Worm (Caenorhabditis elegans): ENCODE measurements around the gene T24D5.3.

DNA sequence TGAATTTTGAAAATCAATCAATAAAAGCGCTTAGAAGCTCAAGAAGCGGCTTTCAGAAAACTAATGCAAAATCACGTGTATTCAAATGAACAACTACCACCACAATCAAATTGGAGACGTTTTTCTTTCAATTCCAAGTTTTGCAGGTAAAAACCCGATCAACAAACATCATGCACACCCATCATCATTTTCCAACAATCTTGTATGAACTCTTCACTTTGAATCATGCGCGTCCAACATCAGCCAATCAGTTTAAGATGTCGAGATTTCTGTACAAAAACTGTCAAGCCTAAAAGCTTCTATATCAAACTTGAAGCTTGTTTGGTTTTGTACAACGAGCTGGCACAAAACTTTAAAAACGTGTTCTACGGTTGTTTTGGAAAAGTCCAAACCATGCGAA lies 41.1 kb upstream of the T24D5.3 start:
- no peak for TF ChIP-seq F13H6.1 (tag; optimal IDR thresholded peaks at IDR 0.05)
- no peak for TF ChIP-seq ttx-3 (tag; optimal IDR thresholded peaks at IDR 0.05)
- TF ChIP-seq ceh-14 (tag; optimal IDR thresholded peaks at IDR 0.05), result no peak
- TF ChIP-seq ceh-2 (tag; optimal IDR thresholded peaks at IDR 0.05), result no peak
- TF ChIP-seq pha-4 (tag; optimal IDR thresholded peaks at IDR 0.05), result no peak
- TF ChIP-seq ceh-6 (GFP tag; optimal IDR thresholded peaks at IDR 0.05), result no peak
- TF ChIP-seq unc-42 (tag; optimal IDR thresholded peaks at IDR 0.05), result no peak
- no peak for TF ChIP-seq elt-4 (tag; optimal IDR thresholded peaks at IDR 0.05)
- no peak for TF ChIP-seq npax-4 (tag; optimal IDR thresholded peaks at IDR 0.05)
- TF ChIP-seq ref-2 (tag; optimal IDR thresholded peaks at IDR 0.05), result no peak
- TF ChIP-seq hlh-15 (tag; optimal IDR thresholded peaks at IDR 0.05), result no peak
- TF ChIP-seq hlh-8 (tag; optimal IDR thresholded peaks at IDR 0.05), result no peak
- TF ChIP-seq nhr-232 (tag; optimal IDR thresholded peaks at IDR 0.05), result no peak
- no peak for TF ChIP-seq gmeb-2 (tag; optimal IDR thresholded peaks at IDR 0.05)

All from whole organism, late embryonic.